Fruit fly (Drosophila melanogaster) whole organism, embryonic: Measurements from ENCODE around the gene CG8379.

Experiments
- Adf1 ChIP-seq: fragments of 200-800 bp; sonication (Bioruptor generic); IDR thresholded peaks from 2 replicates; pipeline ENCODE4 v1.3.6; 2022; ENCODE audit warnings: missing biosample characterization, missing genetic modification characterization
- Antp ChIP-seq: fragments of 200-800 bp; sonication (Bioruptor generic); optimal IDR thresholded peaks from 3 replicates; lab custom pipeline; 2016; ENCODE audit warnings: missing biosample characterization, missing genetic modification characterization
- Atf3 ChIP-seq: fragments of 200-800 bp; sonication (Bioruptor generic); optimal IDR thresholded peaks from 3 replicates; lab custom pipeline; 2016; ENCODE audit warnings: missing biosample characterization, missing genetic modification characterization
- CG10147 ChIP-seq: fragments of 200-800 bp; sonication (Bioruptor generic); optimal IDR thresholded peaks from 2 replicates; lab custom pipeline; 2019; ENCODE audit warnings: missing biosample characterization, mild to moderate bottlenecking, missing genetic modification characterization, moderate library complexity
- CG10543 ChIP-seq: fragments of 200-800 bp; sonication (Bioruptor generic); optimal IDR thresholded peaks from 3 replicates; lab custom pipeline; 2017; ENCODE audit warnings: missing biosample characterization, mild to moderate bottlenecking, missing genetic modification characterization, moderate library complexity
- CG11093 ChIP-seq: fragments of 200-800 bp; sonication (Bioruptor generic); IDR thresholded peaks from 3 replicates; pipeline ENCODE4 v1.3.6; 2022; ENCODE audit warnings: missing biosample characterization, missing genetic modification characterization
- CG14710 ChIP-seq: fragments of 200-800 bp; sonication (Bioruptor generic); optimal IDR thresholded peaks from 3 replicates; lab custom pipeline; 2019; ENCODE audit warnings: missing biosample characterization, mild to moderate bottlenecking, missing genetic modification characterization, moderate library complexity
- CG15073 ChIP-seq: fragments of 200-800 bp; sonication (Bioruptor generic); optimal IDR thresholded peaks from 2 replicates; lab custom pipeline; 2016; ENCODE audit warnings: missing biosample characterization, missing genetic modification characterization
- CG1529 ChIP-seq: fragments of 200-800 bp; sonication (Bioruptor generic); optimal IDR thresholded peaks from 3 replicates; lab custom pipeline; 2018; ENCODE audit warnings: missing biosample characterization, missing genetic modification characterization
- CG15601 ChIP-seq: fragments of 200-800 bp; sonication (Bioruptor generic); optimal IDR thresholded peaks from 3 replicates; lab custom pipeline; 2019; ENCODE audit warnings: missing biosample characterization, mild to moderate bottlenecking, missing genetic modification characterization, moderate library complexity
- CG16863 ChIP-seq: fragments of 200-800 bp; sonication (Bioruptor generic); optimal IDR thresholded peaks from 3 replicates; lab custom pipeline; 2016; ENCODE audit warnings: missing biosample characterization, missing genetic modification characterization
- CG17829 ChIP-seq: fragments of 200-800 bp; optimal IDR thresholded peaks from 2 replicates; lab custom pipeline; 2019; ENCODE audit warnings: missing biosample characterization, mild to moderate bottlenecking, missing genetic modification characterization, moderate library complexity
- CG1832 ChIP-seq: fragments of 200-800 bp; sonication (Bioruptor generic); optimal IDR thresholded peaks from 2 replicates; lab custom pipeline; 2017; ENCODE audit warnings: missing biosample characterization, mild to moderate bottlenecking, missing genetic modification characterization, inconsistent platforms
- CG18764 ChIP-seq: fragments of 200-800 bp; sonication (Bioruptor generic); optimal IDR thresholded peaks from 3 replicates; lab custom pipeline; 2016; ENCODE audit warnings: missing biosample characterization, missing genetic modification characterization
- CG2202 ChIP-seq: fragments of 200-800 bp; sonication (Bioruptor generic); optimal IDR thresholded peaks from 2 replicates; lab custom pipeline; 2018; ENCODE audit warnings: missing biosample characterization, mild to moderate bottlenecking, missing genetic modification characterization
- CG31224 ChIP-seq: fragments of 200-800 bp; sonication (Bioruptor generic); IDR thresholded peaks from 2 replicates; pipeline ENCODE4 v1.3.6; 2022; ENCODE audit warnings: missing biosample characterization, missing genetic modification characterization
- CG42726 ChIP-seq: fragments of 200-800 bp; sonication (Bioruptor generic); IDR thresholded peaks from 2 replicates; pipeline ENCODE4 v1.3.6; 2022; ENCODE audit warnings: missing biosample characterization, missing genetic modification characterization; ENCODE audit not compliant: partially characterized antibody
- CG4820 ChIP-seq: fragments of 200-800 bp; sonication (Bioruptor generic); optimal IDR thresholded peaks from 3 replicates; lab custom pipeline; 2016; ENCODE audit warnings: missing biosample characterization, missing genetic modification characterization
- Chrac-16 ChIP-seq: fragments of 200-800 bp; sonication (Bioruptor generic); optimal IDR thresholded peaks from 3 replicates; lab custom pipeline; 2016; ENCODE audit warnings: missing biosample characterization, missing genetic modification characterization
- Ets65A ChIP-seq: fragments of 200-800 bp; sonication (Bioruptor generic); peaks from one replicate; lab custom pipeline; 2016; ENCODE audit warnings: missing biosample characterization, missing genetic modification characterization
- Gsc ChIP-seq: fragments of 200-800 bp; sonication (Bioruptor generic); IDR thresholded peaks from 2 replicates; pipeline ENCODE4 v1.3.6; 2022; ENCODE audit warnings: missing biosample characterization, missing genetic modification characterization
- HLH3B ChIP-seq: fragments of 200-800 bp; sonication (Bioruptor generic); IDR thresholded peaks from 2 replicates; pipeline ENCODE4 v1.3.6; 2022; ENCODE audit warnings: missing biosample characterization, missing genetic modification characterization
- Lpt ChIP-seq: fragments of >200 bp; optimal IDR thresholded peaks from 2 replicates; lab custom pipeline; 2018; ENCODE audit warnings: missing biosample characterization, missing genetic modification characterization
- Oaz ChIP-seq: fragments of 200-800 bp; sonication (Bioruptor generic); IDR thresholded peaks from 2 replicates; pipeline ENCODE4 v1.3.6; 2022; ENCODE audit warnings: missing biosample characterization, missing genetic modification characterization
- Optix ChIP-seq: fragments of 200-800 bp; sonication (Bioruptor generic); IDR thresholded peaks from 3 replicates; pipeline ENCODE4 v1.3.6; 2022; ENCODE audit warnings: missing biosample characterization, missing genetic modification characterization
- Sry-δ ChIP-seq: fragments of 200-800 bp; sonication (Bioruptor generic); optimal IDR thresholded peaks from 2 replicates; lab custom pipeline; 2016; ENCODE audit warnings: missing biosample characterization, missing genetic modification characterization
- aop ChIP-seq: fragments of 200-800 bp; sonication (Bioruptor generic); IDR thresholded peaks from 2 replicates; pipeline ENCODE4 v1.3.6; 2022; ENCODE audit warnings: missing biosample characterization, missing genetic modification characterization
- ara ChIP-seq: fragments of 200-800 bp; sonication (Bioruptor generic); IDR thresholded peaks from 2 replicates; pipeline ENCODE4 v1.3.6; 2022; ENCODE audit warnings: missing biosample characterization, missing genetic modification characterization
- cad ChIP-seq: fragments of >200 bp; optimal IDR thresholded peaks from 2 replicates; lab custom pipeline; 2017; ENCODE audit warnings: missing biosample characterization, missing genetic modification characterization
- chinmo ChIP-seq: fragments of 200-800 bp; sonication (Bioruptor generic); IDR thresholded peaks from 4 replicates; pipeline ENCODE4 v1.3.6; 2022; ENCODE audit warnings: missing biosample characterization, missing genetic modification characterization; ENCODE audit not compliant: partially characterized antibody
- corto ChIP-seq: fragments of 200-800 bp; sonication (Bioruptor generic); optimal IDR thresholded peaks from 2 replicates; lab custom pipeline; 2016; ENCODE audit warnings: missing biosample characterization, mild to moderate bottlenecking, missing genetic modification characterization, moderate library complexity
- danr ChIP-seq: fragments of 200-800 bp; sonication (Bioruptor generic); IDR thresholded peaks from 2 replicates; pipeline ENCODE4 v1.3.6; 2022; ENCODE audit warnings: missing biosample characterization, missing genetic modification characterization
- dm ChIP-seq: fragments of 200-800 bp; sonication (Bioruptor generic); optimal IDR thresholded peaks from 3 replicates; lab custom pipeline; 2016; ENCODE audit warnings: missing biosample characterization, missing genetic modification characterization
- esg ChIP-seq: fragments of 200-800 bp; sonication (Bioruptor generic); conservative IDR thresholded peaks from 2 replicates; pipeline ENCODE4 v1.3.6; 2022; ENCODE audit warnings: missing biosample characterization, missing genetic modification characterization
- eve ChIP-seq, 2 experiments: fragments of >200 bp; optimal IDR thresholded peaks; 2 replicates each; lab custom pipeline; 2017; ENCODE audit warnings: missing biosample characterization in 2 of 2, missing genetic modification characterization in 2 of 2
- lbe ChIP-seq: fragments of 200-800 bp; sonication (Bioruptor generic); optimal IDR thresholded peaks from 2 replicates; lab custom pipeline; 2016; ENCODE audit warnings: missing biosample characterization, mild to moderate bottlenecking, missing genetic modification characterization
- odd ChIP-seq: fragments of 200-800 bp; sonication (Bioruptor generic); optimal IDR thresholded peaks from 2 replicates; lab custom pipeline; 2017; ENCODE audit warnings: missing biosample characterization, mild to moderate bottlenecking, missing genetic modification characterization
- onecut ChIP-seq: fragments of 200-800 bp; sonication (Bioruptor generic); IDR thresholded peaks from 2 replicates; pipeline ENCODE4 v1.3.6; 2022; ENCODE audit warnings: missing biosample characterization, missing genetic modification characterization
- sd ChIP-seq: fragments of 200-800 bp; sonication (Bioruptor generic); optimal IDR thresholded peaks from 3 replicates; lab custom pipeline; 2018; ENCODE audit warnings: missing biosample characterization, mild to moderate bottlenecking, missing genetic modification characterization, moderate library complexity
- sens ChIP-seq: fragments of 200-800 bp; sonication (Bioruptor generic); peaks from one replicate; lab custom pipeline; 2016; ENCODE audit warnings: missing biosample characterization, missing genetic modification characterization
- sens-2 ChIP-seq: fragments of 200-800 bp; sonication (Bioruptor generic); IDR thresholded peaks from 2 replicates; pipeline ENCODE4 v1.3.6; 2022; ENCODE audit warnings: missing biosample characterization, missing genetic modification characterization
- sr ChIP-seq: fragments of 200-800 bp; sonication (Bioruptor generic); IDR thresholded peaks from 3 replicates; pipeline ENCODE4 v1.3.6; 2022; ENCODE audit warnings: missing biosample characterization, missing genetic modification characterization
- tin ChIP-seq: fragments of 200-800 bp; sonication (Bioruptor generic); optimal IDR thresholded peaks from 3 replicates; lab custom pipeline; 2016; ENCODE audit warnings: missing biosample characterization, missing genetic modification characterization
- twi ChIP-seq: fragments of 200-800 bp; optimal IDR thresholded peaks from 2 replicates; lab custom pipeline; 2019; ENCODE audit warnings: missing biosample characterization, mild to moderate bottlenecking, missing genetic modification characterization, moderate library complexity
- vvl ChIP-seq: fragments of 200-800 bp; sonication (Bioruptor generic); IDR thresholded peaks from 2 replicates; pipeline ENCODE4 v1.3.6; 2022; ENCODE audit warnings: missing biosample characterization, missing genetic modification characterization
- zfh1 ChIP-seq: fragments of 200-800 bp; sonication (Bioruptor generic); IDR thresholded peaks from 3 replicates; pipeline ENCODE4 v1.3.6; 2022; ENCODE audit warnings: missing biosample characterization, missing genetic modification characterization

The CG8379 gene

DNA sequence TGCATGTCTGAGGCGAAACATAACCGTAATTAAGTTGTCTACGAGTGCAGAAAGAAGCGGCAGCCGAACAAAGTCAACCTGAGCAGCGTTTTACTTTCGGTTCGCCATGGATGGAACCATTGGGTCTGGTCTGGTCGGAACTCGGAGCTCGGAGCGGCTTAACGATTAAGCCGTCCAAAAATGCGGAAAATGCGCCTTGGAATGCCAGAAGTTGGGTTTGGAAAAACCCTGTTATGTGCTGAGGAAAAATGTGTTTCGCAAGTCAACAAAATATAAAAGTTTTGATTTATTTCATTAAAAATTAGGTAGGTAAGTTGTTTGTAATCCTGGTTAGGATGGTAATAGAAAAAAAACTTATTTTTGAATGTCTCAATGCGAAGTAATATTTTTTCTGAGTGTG is 17.3 kb downstream of the CG8379 start (continued):
- TF ChIP-seq CG4820 (GFP tag; lab: Kevin White, UChicago) (no peak), odd (GFP tag; lab: Kevin White, UChicago) (no peak), CG16863 (GFP tag; lab: Kevin White, UChicago) (no peak)

DNA sequence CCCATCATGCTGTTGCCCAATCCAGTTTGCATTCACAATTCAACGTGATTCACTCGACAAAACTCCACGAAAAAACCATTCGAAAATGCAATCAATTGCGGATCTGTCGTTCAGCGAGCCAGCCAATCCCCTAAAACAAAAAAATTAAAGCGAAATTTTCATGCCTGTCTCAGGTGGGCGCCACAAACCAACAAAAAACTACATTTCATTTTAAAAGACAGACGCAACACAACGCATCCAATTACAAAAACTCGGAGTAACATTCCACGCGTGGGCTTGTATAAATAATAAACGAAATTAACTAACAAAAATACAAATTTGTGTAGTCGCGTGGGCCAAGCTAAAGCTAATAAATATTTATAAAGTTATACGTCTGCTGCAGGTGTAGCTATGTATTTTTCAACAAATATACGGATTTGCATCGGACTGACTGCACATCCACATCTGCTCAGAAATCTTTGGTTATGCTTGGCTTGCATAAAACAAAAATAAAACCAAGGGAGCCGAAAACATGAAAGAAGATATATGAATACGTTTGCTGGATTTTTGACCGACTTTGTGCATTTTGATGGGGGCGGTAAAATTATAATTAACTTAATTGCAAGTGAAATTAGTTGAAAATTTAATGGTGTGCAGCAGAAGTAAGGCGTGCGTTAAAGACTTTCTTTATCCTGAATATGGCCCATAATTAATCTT is 19.9 kb downstream of the CG8379 start:
- peak; percentile 16 for TF ChIP-seq CG1529 (GFP tag; lab: Kevin White, UChicago)
- no peak for TF ChIP-seq Lpt (GFP tag; lab: Kevin White, UChicago)
- TF ChIP-seq sens (GFP tag; lab: Kevin White, UChicago), result peak; percentile 74
- TF ChIP-seq sd (tag; lab: Kevin White, UChicago), result peak; percentile 87
- TF ChIP-seq Ets65A (GFP tag; lab: Kevin White, UChicago), result peak; percentile 71
- TF ChIP-seq vvl (GFP tag; lab: Robert Waterston, UW), result peak; percentile 50; the same call in 1 of the 2 replicates
- TF ChIP-seq ara (GFP tag; lab: Robert Waterston, UW), result no peak
- TF ChIP-seq sr (GFP tag; lab: Robert Waterston, UW), result peak; percentile 52; the same call in 1 of the 3 replicates

DNA sequence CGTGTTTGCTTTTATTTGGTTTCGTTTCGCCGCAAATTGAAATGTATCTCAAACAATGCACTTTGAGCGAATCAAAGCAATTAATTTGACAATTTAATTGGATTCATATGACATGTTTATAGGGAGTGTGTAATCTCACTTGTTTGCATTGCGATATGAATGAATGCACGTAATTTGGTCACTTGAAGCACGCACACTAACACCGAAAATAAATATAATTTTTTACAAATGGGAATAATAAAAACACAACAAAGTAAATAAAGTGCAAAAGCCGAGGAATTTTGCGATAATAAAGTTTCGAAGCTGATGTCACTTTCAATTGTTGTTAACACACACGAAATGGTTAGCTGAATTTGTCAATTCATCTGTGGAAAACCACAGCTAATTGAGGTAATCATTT is 20.7 kb downstream of the CG8379 start:
- TF ChIP-seq lbe (peak; percentile 34), chinmo (0 out of 4 replicates have a peak, but pooled peaks have one; percentile 5), zfh1 (GFP tag; lab: Robert Waterston, UW) (no peak), Oaz (GFP tag; lab: Robert Waterston, UW) (no peak)
- TF ChIP-seq, all 482 proteins: peak for 2

DNA sequence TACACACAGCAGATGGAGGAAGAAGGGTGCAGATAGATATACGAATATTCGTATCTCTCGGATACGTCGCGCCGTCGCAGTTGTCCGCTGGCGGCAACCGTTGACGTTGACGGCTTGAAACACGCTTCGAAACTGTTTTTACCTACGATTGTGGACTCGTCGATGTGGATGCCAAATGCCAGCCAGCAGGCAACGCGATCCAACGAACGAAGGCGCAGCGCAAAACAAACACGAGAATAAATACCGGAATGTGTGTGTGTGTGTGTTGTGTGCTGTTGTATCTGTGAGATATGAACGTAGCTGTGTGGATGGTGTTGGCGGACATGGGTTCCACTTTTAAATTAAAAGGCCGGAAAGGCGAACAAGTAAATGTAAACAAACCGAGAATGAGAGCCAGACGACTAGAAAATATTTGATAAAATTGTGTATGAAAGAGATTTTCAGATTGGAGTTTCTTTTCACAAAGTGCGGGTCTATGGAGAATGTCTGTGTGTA is 22.0 kb downstream of the CG8379 start:
- TF ChIP-seq CG1832 (GFP tag; lab: Kevin White, UChicago) (no peak), esg (GFP tag; lab: Robert Waterston, UW) (no peak), dm (GFP tag; lab: Kevin White, UChicago) (peak; percentile 34), twi (tag; lab: Kevin White, UChicago) (peak; percentile 48), Gsc (GFP tag; lab: Robert Waterston, UW) (no peak), Adf1 (GFP tag; lab: Robert Waterston, UW) (peak; percentile 66), Chrac-16 (no peak), corto (GFP tag; lab: Kevin White, UChicago) (peak; percentile 40), tin (GFP tag; lab: Kevin White, UChicago) (peak; percentile 9), Sry-δ (GFP tag; lab: Kevin White, UChicago) (peak; percentile 13), CG10147 (GFP tag; lab: Kevin White, UChicago) (peak; percentile 73), CG42726 (GFP tag; lab: Robert Waterston, UW) (peak; percentile 66; the same call in 1 of the 2 replicates), aop (GFP tag; lab: Robert Waterston, UW) (0 out of 2 replicates have a peak, but pooled peaks have one; percentile 43), Atf3 (no peak), onecut (GFP tag; lab: Robert Waterston, UW) (peak; percentile 19), eve (GFP tag; optimal IDR thresholded peaks at IDR 0.05; lab: Kevin White, UChicago) (no peak), CG10543 (GFP tag; lab: Kevin White, UChicago) (peak; percentile 85), Antp (peak; percentile 20), HLH3B (peak; percentile 57; the same call in 1 of the 2 replicates), CG31224 (GFP tag; lab: Robert Waterston, UW) (0 out of 2 replicates have a peak, but pooled peaks have one; percentile 9), Optix (no peak), CG2202 (peak; percentile 17), CG14710 (peak; percentile 47), CG11093 (GFP tag; lab: Robert Waterston, UW) (peak; percentile 32; the same call in 1 of the 3 replicates), danr (GFP tag; lab: Robert Waterston, UW) (no peak), CG15601 (tag; lab: Kevin White, UChicago) (peak; percentile 51), CG17829 (tag; lab: Kevin White, UChicago) (peak; percentile 65), CG15073 (no peak), sens-2 (no peak), cad (GFP tag; lab: Kevin White, UChicago) (no peak), CG18764 (peak; percentile 45)
